Worm (Caenorhabditis elegans) whole organism, L4/young adult: ENCODE measurements around the gene str-260.

Experiments used
- W03F9.2 ChIP-seq: fragments of 150-350 bp; optimal IDR thresholded peaks from 2 replicates; lab custom pipeline; 2014; ENCODE audit warnings: missing biosample characterization, missing genetic modification characterization
- dao-5 ChIP-seq: sonication (generic microtip); optimal IDR thresholded peaks from 2 replicates; lab custom pipeline; 2016; ENCODE audit warnings: missing genotype, missing genetic modification characterization, moderate library complexity, missing compliant biosample characterization
- him-1 ChIP-seq: sonication (generic microtip); optimal IDR thresholded peaks from 2 replicates; lab custom pipeline; 2016; ENCODE audit warnings: missing genotype, missing genetic modification reagents, missing genetic modification characterization, missing compliant biosample characterization

DNA sequence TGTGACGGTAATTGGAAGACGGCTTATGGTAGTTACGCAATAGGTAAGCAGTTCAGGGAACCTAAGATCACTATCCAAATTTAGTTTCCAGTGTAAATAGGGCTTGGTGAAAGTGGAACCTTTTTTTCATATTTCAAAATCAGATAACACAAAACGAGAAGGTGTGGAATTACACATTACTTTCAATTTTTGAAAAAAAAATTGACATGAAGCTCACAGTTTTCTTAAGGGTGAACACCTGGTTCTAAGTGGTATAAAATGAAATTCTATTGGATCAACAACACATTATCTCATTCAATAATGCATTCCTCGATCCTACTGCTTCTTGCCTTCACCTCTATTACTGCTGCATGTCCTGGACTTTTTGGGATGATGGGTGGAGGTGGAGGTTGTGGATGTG, 29.0 kb downstream of the str-260 start, which contains the start of gene grl-30:
- TF ChIP-seq him-1 (no peak), dao-5 (tag; lab: Kevin White, UChicago) (no peak), W03F9.2 (tag; lab: Kevin White, UChicago) (no peak)
